Fruit fly (Drosophila melanogaster) whole organism, wandering third instar larva: ENCODE data around the gene CG32260.

ENCODE experiments used
- Abd-B ChIP-seq: fragments of >200 bp; optimal IDR thresholded peaks from 2 replicates; lab custom pipeline; 2017; ENCODE audit warnings: missing biosample characterization, missing genetic modification characterization
- CG32264 ChIP-seq: fragments of 200-800 bp; sonication (Bioruptor generic); optimal IDR thresholded peaks from 2 replicates; lab custom pipeline; 2016; ENCODE audit warnings: missing biosample characterization, missing genetic modification characterization
- CG9705 ChIP-seq: fragments of 200-800 bp; sonication (Bioruptor generic); optimal IDR thresholded peaks from 2 replicates; lab custom pipeline; 2018; ENCODE audit warnings: missing biosample characterization, mild to moderate bottlenecking, missing genetic modification characterization
- CrebA ChIP-seq: fragments of 200-800 bp; sonication (Bioruptor generic); optimal IDR thresholded peaks from 2 replicates; lab custom pipeline; 2016; ENCODE audit warnings: missing biosample characterization, mild to moderate bottlenecking, missing genetic modification characterization, borderline replicate concordance
- Dfd ChIP-seq: fragments of >200 bp; optimal IDR thresholded peaks from 2 replicates; lab custom pipeline; 2017; ENCODE audit warnings: missing biosample characterization, missing genetic modification characterization
- Dif ChIP-seq: fragments of 200-275, 200-300 bp; sonication (Bioruptor generic); optimal IDR thresholded peaks from 2 replicates; lab custom pipeline; 2018; ENCODE audit warnings: missing biosample characterization, missing genetic modification characterization; ENCODE audit not compliant: partially characterized antibody
- GATAd ChIP-seq: sonication (Bioruptor generic); optimal IDR thresholded peaks from 2 replicates; lab custom pipeline; 2016; ENCODE audit warnings: missing biosample characterization, missing genetic modification characterization
- HLH106 ChIP-seq: fragments of 200-800 bp; optimal IDR thresholded peaks from 3 replicates; lab custom pipeline; 2019; ENCODE audit warnings: missing biosample characterization, mild to moderate bottlenecking, missing genetic modification characterization, moderate library complexity
- Hr78 ChIP-seq: fragments of >200 bp; optimal IDR thresholded peaks from 2 replicates; lab custom pipeline; 2017; ENCODE audit warnings: missing biosample characterization, missing genetic modification characterization
- Hr83 ChIP-seq: fragments of 200-300 bp; sonication (Bioruptor generic); optimal IDR thresholded peaks from 2 replicates; lab custom pipeline; 2016; ENCODE audit warnings: missing biosample characterization, mild to moderate bottlenecking, missing genetic modification characterization, moderate library complexity; ENCODE audit not compliant: poor library complexity, severe bottlenecking
- Jra ChIP-seq: sonication (Bioruptor generic); optimal IDR thresholded peaks from 2 replicates; lab custom pipeline; 2016; ENCODE audit warnings: missing biosample characterization, missing genetic modification characterization
- Mio ChIP-seq: sonication (Bioruptor generic); optimal IDR thresholded peaks from 2 replicates; lab custom pipeline; 2016; ENCODE audit warnings: missing biosample characterization, missing genetic modification characterization
- Myc ChIP-seq: fragments of >200 bp; optimal IDR thresholded peaks from 2 replicates; lab custom pipeline; 2017
- N ChIP-seq: fragments of >200 bp; optimal IDR thresholded peaks from 2 replicates; lab custom pipeline; 2018; ENCODE audit warnings: missing biosample characterization, missing external identifiers, missing genetic modification characterization
- OdsH ChIP-seq: fragments of 200-800 bp; sonication (Bioruptor generic); optimal IDR thresholded peaks from 2 replicates; lab custom pipeline; 2016; ENCODE audit warnings: missing biosample characterization, mild to moderate bottlenecking, missing genetic modification characterization
- Rel ChIP-seq, 2 experiments: fragments of 200-800 bp; sonication (Bioruptor generic) in 1 of 2; optimal IDR thresholded peaks; 2 replicates in 1 of 2; 3 replicates in 1 of 2; lab custom pipeline; 2016 to 2019; ENCODE audit warnings: mild to moderate bottlenecking in 2 of 2, missing biosample characterization in 2 of 2, missing genetic modification characterization in 2 of 2, moderate library complexity in 1 of 2
- Vsx2 ChIP-seq: fragments of 200-300, 225-300 bp; sonication (Bioruptor generic); optimal IDR thresholded peaks from 2 replicates; lab custom pipeline; 2018; ENCODE audit warnings: missing biosample characterization, missing genetic modification characterization; ENCODE audit not compliant: partially characterized antibody
- br ChIP-seq: fragments of 200-800 bp; sonication (Bioruptor generic); optimal IDR thresholded peaks from 2 replicates; lab custom pipeline; 2016; ENCODE audit warnings: missing biosample characterization, missing genetic modification characterization
- brk ChIP-seq: fragments of 200-800 bp; sonication (Bioruptor generic); optimal IDR thresholded peaks from 2 replicates; lab custom pipeline; 2016; ENCODE audit warnings: missing biosample characterization, mild to moderate bottlenecking, missing genetic modification characterization
- dmrt93B ChIP-seq: fragments of 200-800 bp; sonication (Bioruptor generic); optimal IDR thresholded peaks from 2 replicates; lab custom pipeline; 2018; ENCODE audit warnings: missing biosample characterization, mild to moderate bottlenecking, missing genetic modification characterization
- dsf ChIP-seq: sonication (Bioruptor generic); optimal IDR thresholded peaks from 2 replicates; lab custom pipeline; 2016; ENCODE audit warnings: missing biosample characterization, missing genetic modification characterization, borderline replicate concordance
- ey ChIP-seq: fragments of 200-800 bp; sonication (Bioruptor generic); optimal IDR thresholded peaks from 2 replicates; lab custom pipeline; 2016; ENCODE audit warnings: missing biosample characterization, missing genetic modification characterization
- foxo ChIP-seq, 2 experiments: fragments of 200-800 bp; sonication (Bioruptor generic); optimal IDR thresholded peaks; 2 replicates in 1 of 2; 3 replicates in 1 of 2; lab custom pipeline; 2016 to 2017; ENCODE audit warnings: missing biosample characterization in 2 of 2, missing genetic modification characterization in 2 of 2
- fru ChIP-seq: fragments of 200-800 bp; sonication (Bioruptor generic); optimal IDR thresholded peaks from 3 replicates; lab custom pipeline; 2016; ENCODE audit warnings: missing biosample characterization, mild to moderate bottlenecking, missing genetic modification characterization
- h ChIP-seq: fragments of 200-800 bp; sonication (Bioruptor generic); optimal IDR thresholded peaks from 3 replicates; lab custom pipeline; 2016; ENCODE audit warnings: missing biosample characterization, mild to moderate bottlenecking, missing genetic modification characterization
- jim ChIP-seq: fragments of 175-275, 200-325 bp; sonication (Bioruptor generic); optimal IDR thresholded peaks from 2 replicates; lab custom pipeline; 2016; ENCODE audit warnings: missing biosample characterization, mild to moderate bottlenecking, missing genetic modification characterization
- lola ChIP-seq: fragments of >200 bp; optimal IDR thresholded peaks from 2 replicates; lab custom pipeline; 2017; ENCODE audit warnings: missing biosample characterization, missing genetic modification characterization
- psq ChIP-seq: fragments of 200-800 bp; sonication (Bioruptor generic); optimal IDR thresholded peaks from 3 replicates; lab custom pipeline; 2017; ENCODE audit warnings: missing biosample characterization, mild to moderate bottlenecking, missing genetic modification characterization, moderate library complexity
- rgr ChIP-seq: fragments of 200-800 bp; sonication (Bioruptor generic); optimal IDR thresholded peaks from 3 replicates; lab custom pipeline; 2016; ENCODE audit warnings: missing biosample characterization, mild to moderate bottlenecking, missing genetic modification characterization
- sage ChIP-seq: fragments of 200-800 bp; sonication (Bioruptor generic); optimal IDR thresholded peaks from 2 replicates; lab custom pipeline; 2016; ENCODE audit warnings: missing biosample characterization, mild to moderate bottlenecking, missing genetic modification characterization
- sv ChIP-seq: fragments of 200-800 bp; sonication (Bioruptor generic); optimal IDR thresholded peaks from 3 replicates; lab custom pipeline; 2016; ENCODE audit warnings: missing biosample characterization, missing genetic modification characterization
- tai ChIP-seq: sonication (Bioruptor generic); optimal IDR thresholded peaks from 2 replicates; lab custom pipeline; 2016; ENCODE audit warnings: missing biosample characterization, missing genetic modification characterization
- usp ChIP-seq: fragments of >200 bp; optimal IDR thresholded peaks from 2 replicates; lab custom pipeline; 2017; ENCODE audit warnings: missing biosample characterization, missing genetic modification characterization
- woc ChIP-seq: sonication (Bioruptor generic); optimal IDR thresholded peaks from 2 replicates; lab custom pipeline; 2016; ENCODE audit warnings: missing biosample characterization, mild to moderate bottlenecking, missing genetic modification characterization

CG32260 gene

DNA sequence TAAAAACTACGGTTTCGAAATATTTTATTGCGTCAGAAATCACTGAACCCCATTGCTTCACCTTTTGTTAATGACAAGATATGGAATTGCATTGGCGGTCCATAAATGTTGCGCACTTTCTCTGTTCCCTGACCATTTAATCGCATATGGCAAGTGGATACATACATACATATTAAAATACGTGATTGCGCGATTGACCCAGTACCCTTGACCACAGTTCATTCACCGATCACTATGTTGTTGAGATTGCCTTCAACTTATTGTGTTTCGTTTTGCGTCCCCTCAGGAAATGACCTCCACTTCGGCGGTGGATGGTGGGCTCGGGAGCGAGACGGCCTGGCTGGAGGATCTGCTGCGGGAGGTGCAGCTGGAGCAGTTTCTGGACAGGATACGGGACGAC lies 32.0 kb upstream of the CG32260 start:
- TF ChIP-seq dmrt93B (no peak), Mio (GFP tag; lab: Kevin White, UChicago) (no peak), dsf (GFP tag; lab: Kevin White, UChicago) (no peak), tai (GFP tag; lab: Kevin White, UChicago) (no peak), woc (no peak), sage (no peak), ey (no peak), Hr83 (GFP tag; lab: Kevin White, UChicago) (no peak), rgr (GFP tag; lab: Kevin White, UChicago) (no peak), Abd-B (GFP tag; lab: Kevin White, UChicago) (no peak), sv (no peak), jim (no peak), h (GFP tag; lab: Kevin White, UChicago) (no peak), usp (no peak), N (GFP tag; lab: Kevin White, UChicago) (no peak), HLH106 (tag; lab: Kevin White, UChicago) (no peak), psq (GFP tag; lab: Kevin White, UChicago) (no peak)

DNA sequence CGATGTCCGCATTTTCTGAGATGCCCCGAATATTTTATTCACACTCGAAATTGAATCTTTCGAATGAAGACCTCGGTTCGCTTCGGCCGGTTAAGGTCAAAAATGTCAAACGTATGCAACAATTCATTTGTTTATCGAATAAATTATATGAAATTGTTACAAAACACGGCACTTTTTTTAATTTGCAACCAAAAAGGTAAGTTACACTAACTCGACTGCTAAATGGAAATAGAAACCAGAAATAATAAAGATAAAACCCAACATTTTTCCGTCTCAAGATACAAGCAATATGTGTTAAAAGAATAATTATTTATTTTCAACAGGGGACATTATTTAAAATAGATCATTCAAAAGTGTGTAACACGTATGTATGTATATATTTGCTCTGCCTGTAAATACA lies 28.2 kb upstream of the CG32260 start:
- TF ChIP-seq lola (GFP tag; lab: Kevin White, UChicago) (no peak), Vsx2 (GFP tag; lab: Kevin White, UChicago) (no peak), fru (no peak), dsf (GFP tag; lab: Kevin White, UChicago) (no peak), Myc (no peak), Dfd (no peak), tai (GFP tag; lab: Kevin White, UChicago) (no peak), brk (GFP tag; lab: Kevin White, UChicago) (no peak), h (GFP tag; lab: Kevin White, UChicago) (no peak), woc (no peak), Dif (GFP tag; lab: Kevin White, UChicago) (no peak), Abd-B (GFP tag; lab: Kevin White, UChicago) (no peak), dmrt93B (no peak), CG32264 (GFP tag; lab: Kevin White, UChicago) (no peak), psq (GFP tag; lab: Kevin White, UChicago) (no peak), Jra (no peak), CG9705 (no peak), CrebA (GFP tag; lab: Kevin White, UChicago) (no peak), br (no peak), OdsH (GFP tag; lab: Kevin White, UChicago) (no peak)
- TF ChIP-seq, all 38 proteins: peak for 0

DNA sequence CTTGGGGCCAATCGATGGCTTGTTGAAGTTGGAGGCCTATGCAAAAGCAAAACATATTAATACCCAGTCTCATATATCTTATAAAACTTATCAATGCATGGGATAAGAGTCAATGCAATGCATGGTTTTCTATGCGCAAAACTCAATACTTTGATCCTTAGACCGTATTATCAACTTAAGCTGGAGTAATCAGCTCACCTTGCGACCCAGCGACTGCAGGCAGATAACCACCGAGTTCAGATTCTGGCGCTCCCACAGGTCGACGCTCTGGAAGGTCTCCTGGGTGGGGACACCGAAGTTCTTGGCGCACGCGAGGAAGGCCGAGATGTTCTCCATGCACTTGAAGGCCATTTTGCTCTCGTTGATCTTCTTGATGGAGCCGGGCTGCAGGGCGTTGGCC lies 27.1 kb upstream of the CG32260 start:
- no peak for TF ChIP-seq CG32264 (GFP tag; lab: Kevin White, UChicago)
- TF ChIP-seq N (GFP tag; lab: Kevin White, UChicago): no peak
- no peak for TF ChIP-seq Vsx2 (GFP tag; lab: Kevin White, UChicago)

DNA sequence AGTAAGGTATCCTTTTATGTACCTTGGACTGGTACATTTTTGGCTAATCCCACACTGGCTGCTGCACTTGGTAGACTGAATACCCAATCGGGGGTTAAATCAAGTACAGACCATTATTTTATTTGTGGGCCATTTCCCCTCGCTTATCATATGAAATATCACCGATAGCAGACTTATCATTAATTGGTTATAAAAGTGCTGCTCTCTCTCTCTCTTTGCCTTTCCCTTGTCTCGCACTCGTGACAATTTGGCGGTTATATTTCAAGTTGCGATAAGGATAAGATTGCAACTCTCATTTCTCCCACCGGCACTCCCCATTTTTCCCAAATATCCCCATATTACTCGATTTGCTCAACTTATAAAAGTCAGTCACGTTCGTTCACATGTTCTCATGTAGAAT lies 26.5 kb upstream of the CG32260 start:
- TF ChIP-seq sage: no peak
- TF ChIP-seq h (GFP tag; lab: Kevin White, UChicago): peak; percentile 12
- TF ChIP-seq Rel (GFP tag; optimal IDR thresholded peaks at IDR 0.05; lab: Kevin White, UChicago): no peak
- TF ChIP-seq Rel (tag; optimal IDR thresholded peaks at IDR 0.05; lab: Kevin White, UChicago): peak; percentile 62
- TF ChIP-seq woc: no peak
- no peak for TF ChIP-seq usp

DNA sequence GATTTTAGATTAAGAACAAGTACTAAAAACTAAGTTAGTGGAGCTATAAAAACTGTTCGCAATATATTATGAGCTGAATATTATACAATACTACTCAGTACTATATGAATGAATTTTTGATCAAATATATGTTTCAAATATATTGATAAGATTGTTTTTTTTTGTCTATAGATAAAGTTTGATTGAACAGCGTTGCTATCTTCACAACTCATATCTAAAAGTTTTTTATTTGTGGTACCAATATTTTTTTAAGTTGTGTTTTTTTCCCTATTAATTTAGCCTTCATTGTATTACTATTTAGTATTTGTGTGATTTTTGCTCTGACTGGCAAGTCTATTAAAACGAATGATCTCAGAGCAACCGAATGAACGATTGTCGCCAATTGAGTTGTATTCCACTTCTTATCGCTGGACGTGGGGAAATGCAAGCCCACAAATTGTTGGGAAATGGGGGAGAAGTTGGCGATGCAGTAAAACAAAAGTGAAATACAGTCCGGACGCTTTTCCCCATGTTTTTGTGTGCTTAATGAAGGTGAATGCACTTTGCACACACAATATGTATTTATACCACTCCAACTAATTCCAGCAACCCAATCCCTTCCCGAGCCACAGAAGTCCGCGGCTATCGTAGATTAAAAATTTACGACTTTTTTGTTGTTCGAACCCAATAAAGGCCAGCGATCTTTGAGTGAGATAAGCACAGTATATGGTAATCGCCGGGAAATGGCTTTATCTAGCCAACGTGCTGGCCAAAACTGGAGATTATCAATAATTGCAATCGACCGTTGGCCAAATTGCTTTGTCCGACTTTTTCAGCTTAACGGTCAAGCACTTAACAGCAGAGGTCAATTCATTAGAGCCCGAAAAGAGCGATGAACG lies 25.4 kb upstream of the CG32260 start:
- no peak for TF ChIP-seq CG32264 (GFP tag; lab: Kevin White, UChicago)
- no peak for TF ChIP-seq usp
- no peak for TF ChIP-seq sv
- TF ChIP-seq Rel (GFP tag; optimal IDR thresholded peaks at IDR 0.05; lab: Kevin White, UChicago): no peak
- TF ChIP-seq Rel (tag; optimal IDR thresholded peaks at IDR 0.05; lab: Kevin White, UChicago): peak; percentile 85
- no peak for TF ChIP-seq Hr83 (GFP tag; lab: Kevin White, UChicago)
- no peak for TF ChIP-seq h (GFP tag; lab: Kevin White, UChicago)
- TF ChIP-seq br: no peak
- no peak for TF ChIP-seq Jra
- TF ChIP-seq GATAd (GFP tag; lab: Kevin White, UChicago): no peak
- no peak for TF ChIP-seq CG9705
- TF ChIP-seq HLH106 (tag; lab: Kevin White, UChicago): no peak
- peak in 1 of 2 experiments; percentile 14 for TF ChIP-seq foxo (GFP tag; optimal IDR thresholded peaks at IDR 0.05; lab: Kevin White, UChicago)
- no peak for TF ChIP-seq lola (GFP tag; lab: Kevin White, UChicago)
- no peak for TF ChIP-seq psq (GFP tag; lab: Kevin White, UChicago)
- TF ChIP-seq Dfd: no peak
- no peak for TF ChIP-seq Myc
- TF ChIP-seq Vsx2 (GFP tag; lab: Kevin White, UChicago): no peak
- no peak for TF ChIP-seq jim
- no peak for TF ChIP-seq N (GFP tag; lab: Kevin White, UChicago)
- no peak for TF ChIP-seq Abd-B (GFP tag; lab: Kevin White, UChicago)
- TF ChIP-seq woc: peak; percentile 9
- no peak for TF ChIP-seq sage
- no peak for TF ChIP-seq Dif (GFP tag; lab: Kevin White, UChicago)
- peak; percentile 14 for TF ChIP-seq rgr (GFP tag; lab: Kevin White, UChicago)
- no peak for TF ChIP-seq Hr78 (GFP tag; lab: Kevin White, UChicago)
- no peak for TF ChIP-seq CrebA (GFP tag; lab: Kevin White, UChicago)
- TF ChIP-seq fru: no peak
- TF ChIP-seq brk (GFP tag; lab: Kevin White, UChicago): peak; percentile 13
- TF ChIP-seq dsf (GFP tag; lab: Kevin White, UChicago): no peak
